Worm (Caenorhabditis elegans) whole organism, mixed stage, embryonic: ENCODE results near the gene mtr-4.

Experiments used
- blmp-1 ChIP-seq: fragments of 150-350 bp; optimal IDR thresholded peaks from 2 replicates; lab custom pipeline; 2014; ENCODE audit warnings: missing biosample characterization, missing genetic modification characterization
- lsy-2 ChIP-seq: fragments of 150-350 bp; optimal IDR thresholded peaks from 2 replicates; lab custom pipeline; 2014; ENCODE audit warnings: missing biosample characterization, missing genetic modification characterization
- mab-5 ChIP-seq: fragments of 150-350 bp; optimal IDR thresholded peaks from 2 replicates; lab custom pipeline; 2014; ENCODE audit warnings: missing biosample characterization, missing genetic modification characterization
- nhr-12 ChIP-seq: fragments of 150-350 bp; optimal IDR thresholded peaks from 2 replicates; lab custom pipeline; 2014; ENCODE audit warnings: missing biosample characterization, missing genetic modification characterization
- nhr-237 ChIP-seq: fragments of 150-350 bp; optimal IDR thresholded peaks from 2 replicates; lab custom pipeline; 2014; ENCODE audit warnings: missing biosample characterization, missing genetic modification characterization
- nhr-28 ChIP-seq: fragments of 150-350 bp; optimal IDR thresholded peaks from 2 replicates; lab custom pipeline; 2014; ENCODE audit warnings: missing biosample characterization, missing genetic modification characterization
- nhr-76 ChIP-seq: sonication (generic microtip); optimal IDR thresholded peaks from 2 replicates; lab custom pipeline; 2017; ENCODE audit warnings: missing biosample characterization, missing genetic modification characterization
- pha-4 ChIP-seq: fragments of 150-350 bp; optimal IDR thresholded peaks from 2 replicates; lab custom pipeline; 2018; ENCODE audit warnings: missing biosample characterization, missing genetic modification reagents, missing genetic modification characterization
- sem-2 ChIP-seq: fragments of 200-800 bp; sonication (Bioruptor generic); optimal IDR thresholded peaks from 2 replicates; lab custom pipeline; 2018; ENCODE audit warnings: mild to moderate bottlenecking, missing genetic modification characterization, missing compliant biosample characterization
- unc-62 ChIP-seq: fragments of 150-350 bp; optimal IDR thresholded peaks from 2 replicates; lab custom pipeline; 2014; ENCODE audit warnings: missing biosample characterization, missing genetic modification reagents, missing genetic modification characterization
- zip-8 ChIP-seq: fragments of 150-350 bp; optimal IDR thresholded peaks from 2 replicates; lab custom pipeline; 2014; ENCODE audit warnings: missing biosample characterization, missing genetic modification characterization
- ztf-11 ChIP-seq: fragments of 150-350 bp; optimal IDR thresholded peaks from 2 replicates; lab custom pipeline; 2014; ENCODE audit warnings: missing biosample characterization, missing genetic modification characterization

DNA sequence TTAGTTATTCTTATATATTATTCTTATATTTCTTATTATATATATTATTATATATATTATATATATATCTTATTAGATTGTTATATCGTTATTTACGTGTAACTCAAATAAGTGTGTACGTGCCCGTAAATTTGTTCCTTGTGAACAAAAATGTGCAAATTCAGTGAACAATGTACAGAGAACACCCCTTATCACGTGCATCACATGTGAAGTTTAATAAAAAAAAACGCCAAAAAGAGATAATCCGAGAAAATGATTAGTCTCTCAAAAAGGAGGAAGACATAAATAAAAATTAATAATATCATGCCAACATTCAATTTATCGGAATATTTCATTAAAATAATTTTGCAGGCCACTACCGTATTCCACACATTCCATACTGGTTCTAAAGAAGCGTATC, 25.8 kb upstream of the mtr-4 start:
- TF ChIP-seq unc-62 (no peak), sem-2 (GFP tag; lab: Kevin White, UChicago) (no peak), nhr-76 (tag; lab: Kevin White, UChicago) (no peak), ztf-11 (tag; lab: Kevin White, UChicago) (no peak), nhr-12 (tag; lab: Kevin White, UChicago) (no peak), nhr-237 (tag; lab: Kevin White, UChicago) (no peak), mab-5 (tag; lab: Kevin White, UChicago) (no peak), blmp-1 (tag; lab: Kevin White, UChicago) (no peak), pha-4 (tag; lab: Kevin White, UChicago) (no peak), zip-8 (no peak), lsy-2 (tag; lab: Kevin White, UChicago) (no peak), nhr-28 (tag; lab: Kevin White, UChicago) (no peak)
